Worm (Caenorhabditis elegans) whole organism, L4/young adult: ENCODE results near the gene vps-36.

Source experiments
- W03F9.2 ChIP-seq: fragments of 150-350 bp; optimal IDR thresholded peaks from 2 replicates; lab custom pipeline; 2014; ENCODE audit warnings: missing biosample characterization, missing genetic modification characterization
- dao-5 ChIP-seq: sonication (generic microtip); optimal IDR thresholded peaks from 2 replicates; lab custom pipeline; 2016; ENCODE audit warnings: missing genotype, missing genetic modification characterization, moderate library complexity, missing compliant biosample characterization

- TF ChIP-seq dao-5 (tag; lab: Kevin White, UChicago), result no peak
- TF ChIP-seq W03F9.2 (tag; lab: Kevin White, UChicago), result peak; percentile 10
Observed at ce11 chrV:10937294-10937693, 23.2 kb downstream of the vps-36 start.
